Worm (Caenorhabditis elegans): ENCODE data around the gene Y39A1A.3.

DNA sequence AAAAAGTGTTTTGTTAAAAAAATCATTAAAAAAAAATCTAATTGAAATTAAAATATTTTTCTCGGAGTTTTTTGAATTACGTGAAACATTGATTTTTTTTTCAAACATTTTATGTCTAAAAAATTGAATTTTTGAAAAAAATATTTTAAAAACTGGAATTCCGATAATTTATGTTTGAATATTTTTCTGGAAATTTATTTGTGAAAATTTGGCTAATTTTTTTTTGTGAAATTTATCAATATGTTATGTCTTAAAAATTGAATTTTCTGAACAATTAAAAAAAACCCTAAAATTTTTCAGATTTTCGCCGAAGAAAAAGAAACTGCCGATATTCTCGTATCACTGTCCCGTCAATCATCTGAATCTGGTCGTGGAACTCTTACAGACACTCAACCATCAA, 16.0 kb upstream of the Y39A1A.3 start, which contains the start of gene Y39A1A.24:
- TF ChIP-seq unc-62 (GFP tag; optimal IDR thresholded peaks at IDR 0.05) = no peak
- no peak for TF ChIP-seq aly-2 (tag; optimal IDR thresholded peaks at IDR 0.05)
- TF ChIP-seq unc-39 (tag; optimal IDR thresholded peaks at IDR 0.05) = no peak
- TF ChIP-seq ama-1 (optimal IDR thresholded peaks at IDR 0.05) = no peak
- no peak for TF ChIP-seq nhr-6 (tag; optimal IDR thresholded peaks at IDR 0.05)
- TF ChIP-seq ztf-4 (tag; optimal IDR thresholded peaks at IDR 0.05) = no peak
- TF ChIP-seq sma-3 (GFP tag; optimal IDR thresholded peaks at IDR 0.05) = no peak
- TF ChIP-seq gmeb-1 (tag; optimal IDR thresholded peaks at IDR 0.05) = no peak

All from whole organism, L2 larva.